Worm (Caenorhabditis elegans): ENCODE measurements around the gene Y41C4A.22.

- TF ChIP-seq mab-5 (tag; optimal IDR thresholded peaks at IDR 0.05): no peak
- no peak for TF ChIP-seq cnd-1 (tag; optimal IDR thresholded peaks at IDR 0.05)
- TF ChIP-seq ceh-83 (GFP tag; optimal IDR thresholded peaks at IDR 0.05): no peak
- no peak for TF ChIP-seq elt-3 (tag; optimal IDR thresholded peaks at IDR 0.05)
Measured at ce11 chrIII:11681461-11682014, 13.5 kb upstream of the Y41C4A.22 start.

All from whole organism, mixed stage, embryonic.